In the genomic region with DNA sequence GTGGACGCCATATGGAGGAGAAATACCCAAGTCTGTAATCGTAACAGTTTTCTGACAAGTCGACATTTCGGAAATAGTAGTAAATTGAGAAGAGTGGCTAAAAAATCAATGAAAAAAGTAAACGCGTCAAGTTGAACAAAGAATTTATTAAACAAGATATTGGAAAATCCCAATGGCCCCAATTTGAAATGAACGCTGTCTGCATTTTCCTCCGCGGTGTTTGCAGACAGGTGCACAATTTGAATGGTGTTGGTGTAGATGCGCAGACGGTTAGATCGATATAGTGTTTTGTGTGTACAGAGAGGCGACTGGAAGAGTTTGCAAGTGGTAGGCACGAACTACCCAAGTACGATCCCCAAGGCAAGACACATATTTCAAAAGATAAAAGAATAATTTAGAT, we compare ENCODE assay signal across 2 worm cellular contexts.
TF ChIP-seq lines count a peak whose summit lies in the region.

A gene (minus strand): TSS at position 54 of the 400 bp plus-strand sequence.
A gene (plus strand): TSS at position 335 of the 400 bp plus-strand sequence.

TF ChIP-seq in whole organism, L1 larva, 84 proteins besides CTCF, POLR2A, EP300 and RAD21 (continued from another document):
- peak; percentile 23 for TF ChIP-seq fkh-8 (tag; optimal IDR thresholded peaks at IDR 0.05; lab: Kevin White, UChicago)
- no peak for TF ChIP-seq elt-3 (tag; optimal IDR thresholded peaks at IDR 0.05; lab: Kevin White, UChicago)
- peak; percentile 88 for TF ChIP-seq F16B12.6 (tag; optimal IDR thresholded peaks at IDR 0.05; lab: Kevin White, UChicago)
- TF ChIP-seq dsc-1 (tag; optimal IDR thresholded peaks at IDR 0.05; lab: Kevin White, UChicago) = no peak
- peak; percentile 33 for TF ChIP-seq xbp-1 (tag; optimal IDR thresholded peaks at IDR 0.05; lab: Kevin White, UChicago)

TF ChIP-seq in whole organism, L2 larva, 48 proteins besides CTCF, POLR2A, EP300 and RAD21 (continued from another document):
- no peak for TF ChIP-seq crh-2 (tag; optimal IDR thresholded peaks at IDR 0.05; lab: Kevin White, UChicago)
- no peak for TF ChIP-seq dmd-4 (tag; optimal IDR thresholded peaks at IDR 0.05; lab: Kevin White, UChicago)
